Worm (Caenorhabditis elegans) whole organism, young adult: Measurements from ENCODE around the gene C08F1.12.

Experiments
- B0261.1 ChIP-seq: sonication (generic microtip); optimal IDR thresholded peaks from 2 replicates; lab custom pipeline; 2016; ENCODE audit warnings: mild to moderate bottlenecking, missing genetic modification characterization, moderate library complexity, missing compliant biosample characterization
- ama-1 ChIP-seq, 3 experiments: fragments of 150-350 bp in 1 of 3; sonication (generic microtip) in 2 of 3; optimal IDR thresholded peaks; 2 replicates each; lab custom pipeline; 2014 to 2018; ENCODE audit warnings: missing biosample characterization in 2 of 3, missing genetic modification characterization in 2 of 3, missing genetic modification reagents in 2 of 3
- ceh-100 ChIP-seq: fragments of 200-800 bp; sonication (Bioruptor generic); IDR thresholded peaks from 2 replicates; pipeline ENCODE4 v1.3.6; 2022; ENCODE audit warnings: missing genetic modification reagents, missing genetic modification characterization, missing compliant biosample characterization
- egl-44 ChIP-seq: fragments of 200-800 bp; sonication (Bioruptor generic); IDR thresholded peaks from 2 replicates; pipeline ENCODE4 v1.3.6; 2022; ENCODE audit warnings: missing genetic modification reagents, missing genetic modification characterization, missing compliant biosample characterization
- ekl-4 ChIP-seq: fragments of 200-800 bp; sonication (Bioruptor generic); IDR thresholded peaks from 2 replicates; pipeline ENCODE4 v1.3.6; 2022; ENCODE audit warnings: missing genetic modification reagents, missing genetic modification characterization, missing compliant biosample characterization
- hmg-1.2 ChIP-seq: fragments of 200-800 bp; sonication (Bioruptor generic); IDR thresholded peaks from 2 replicates; pipeline ENCODE4 v1.3.6; 2022; ENCODE audit warnings: missing genetic modification reagents, missing genetic modification characterization, missing compliant biosample characterization
- lin-54 ChIP-seq: fragments of 200-800 bp; sonication (Bioruptor generic); optimal IDR thresholded peaks from 2 replicates; lab custom pipeline; 2018; ENCODE audit warnings: mild to moderate bottlenecking, missing genetic modification characterization, missing compliant biosample characterization
- mel-28 ChIP-seq: sonication (generic microtip); optimal IDR thresholded peaks from 2 replicates; lab custom pipeline; 2016; ENCODE audit warnings: borderline replicate concordance, mild to moderate bottlenecking, missing genetic modification characterization, missing compliant biosample characterization
- nfya-1 ChIP-seq: sonication (generic microtip); optimal IDR thresholded peaks from 2 replicates; lab custom pipeline; 2017; ENCODE audit warnings: antibody characterized with exemption, missing compliant biosample characterization, missing genetic modification characterization, borderline replicate concordance; ENCODE audit not compliant: insufficient read depth
- pha-4 ChIP-seq: fragments of 150-350 bp; sonication (generic microtip); optimal IDR thresholded peaks from 2 replicates; lab custom pipeline; 2014; ENCODE audit warnings: missing biosample characterization, missing genetic modification reagents, missing genetic modification characterization
- tbp1 ChIP-seq: fragments of 200-800 bp; sonication (Bioruptor generic); optimal IDR thresholded peaks from 2 replicates; lab custom pipeline; 2018; ENCODE audit warnings: mild to moderate bottlenecking, missing genetic modification characterization, missing compliant biosample characterization
- zfh-2 ChIP-seq: fragments of 200-800 bp; sonication (Bioruptor generic); conservative IDR thresholded peaks from 2 replicates; pipeline ENCODE4 v1.3.6; 2022; ENCODE audit warnings: missing genetic modification reagents, missing genetic modification characterization, missing compliant biosample characterization

DNA sequence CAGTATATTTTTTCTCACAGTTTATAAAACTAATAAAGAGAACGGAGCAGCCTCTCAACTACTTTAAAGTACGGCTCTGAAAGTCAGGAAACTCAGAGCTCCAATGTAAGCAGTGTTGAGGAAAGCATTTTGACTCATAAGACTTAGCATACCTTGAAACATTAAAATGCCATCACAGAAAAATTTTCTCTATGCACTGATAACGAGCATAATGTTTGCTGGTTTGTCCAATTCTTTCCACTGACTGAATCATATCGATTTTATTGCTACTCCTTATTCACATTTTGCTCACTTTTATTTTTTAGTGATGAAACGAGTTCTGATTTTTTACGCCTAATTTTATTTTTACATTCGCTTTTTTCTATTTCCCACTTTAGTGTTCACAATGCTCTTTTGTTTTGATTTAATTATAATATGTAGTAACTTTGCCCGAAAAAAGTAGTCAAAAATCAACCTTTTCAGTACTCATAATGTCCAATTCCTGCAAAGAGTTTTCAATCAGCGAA lies 25.7 kb upstream of the C08F1.12 start, which contains the start of gene math-39:
- TF ChIP-seq mel-28 (no peak), zfh-2 (no peak), egl-44 (no peak), B0261.1 (tag; lab: Kevin White, UChicago) (no peak), ceh-100 (no peak), ekl-4 (GFP tag; lab: Robert Waterston, UW) (no peak), nfya-1 (tag; lab: Kevin White, UChicago) (no peak), ama-1 (optimal IDR thresholded peaks at IDR 0.05; lab: Kevin White, UChicago) (no peak), ama-1 (GFP tag; optimal IDR thresholded peaks at IDR 0.05; lab: Kevin White, UChicago) (no peak), hmg-1.2 (GFP tag; lab: Robert Waterston, UW) (no peak), tbp1 (GFP tag; lab: Kevin White, UChicago) (no peak), pha-4 (tag; lab: Kevin White, UChicago) (no peak), lin-54 (GFP tag; lab: Kevin White, UChicago) (no peak)
